Fruit fly (Drosophila melanogaster) whole organism, embryonic: ENCODE results near the gene CG5618.

Source experiments
- Antp ChIP-seq: fragments of 200-800 bp; sonication (Bioruptor generic); optimal IDR thresholded peaks from 3 replicates; lab custom pipeline; 2016; ENCODE audit warnings: missing biosample characterization, missing genetic modification characterization
- BtbVII ChIP-seq: fragments of 200-800 bp; sonication (Bioruptor generic); optimal IDR thresholded peaks from 3 replicates; lab custom pipeline; 2017; ENCODE audit warnings: missing biosample characterization, mild to moderate bottlenecking, missing genetic modification characterization
- CG10209 ChIP-seq: fragments of 200-800 bp; sonication (Bioruptor generic); optimal IDR thresholded peaks from 3 replicates; lab custom pipeline; 2017; ENCODE audit warnings: missing biosample characterization, mild to moderate bottlenecking, missing genetic modification characterization, missing genetic modification reagents
- CG10959 ChIP-seq: fragments of 200-800 bp; sonication (Bioruptor generic); IDR thresholded peaks from 2 replicates; pipeline ENCODE4 v1.3.6; 2022; ENCODE audit warnings: missing biosample characterization, missing genetic modification characterization
- CG11085 ChIP-seq: fragments of 200-800 bp; sonication (Bioruptor generic); IDR thresholded peaks from 2 replicates; pipeline ENCODE4 v1.3.6; 2022; ENCODE audit warnings: missing biosample characterization, missing genetic modification characterization
- CG14014 ChIP-seq: fragments of 200-800 bp; sonication (Bioruptor generic); IDR thresholded peaks from 2 replicates; pipeline ENCODE4 v1.3.6; 2022; ENCODE audit warnings: missing biosample characterization, missing genetic modification characterization
- CG14667 ChIP-seq: fragments of 200-800 bp; sonication (Bioruptor generic); IDR thresholded peaks from 2 replicates; pipeline ENCODE4 v1.3.6; 2022; ENCODE audit warnings: missing biosample characterization, missing genetic modification characterization
- CG2199 ChIP-seq: fragments of 200-800 bp; sonication (Bioruptor generic); IDR thresholded peaks from 3 replicates; pipeline ENCODE4 v1.3.6; 2022; ENCODE audit warnings: missing biosample characterization, missing genetic modification characterization
- CG2875 ChIP-seq: fragments of 200-800 bp; sonication (Bioruptor generic); optimal IDR thresholded peaks from 2 replicates; lab custom pipeline; 2017; ENCODE audit warnings: missing biosample characterization, mild to moderate bottlenecking, missing genetic modification characterization, missing genetic modification reagents
- CG3163 ChIP-seq: fragments of 200-800 bp; sonication (Bioruptor generic); optimal IDR thresholded peaks from 3 replicates; lab custom pipeline; 2016; ENCODE audit warnings: missing biosample characterization, missing genetic modification characterization
- CG34224 ChIP-seq: fragments of 200-800 bp; sonication (Bioruptor generic); IDR thresholded peaks from 3 replicates; pipeline ENCODE4 v1.3.6; 2022; ENCODE audit warnings: missing biosample characterization, missing genetic modification characterization; ENCODE audit not compliant: partially characterized antibody
- CG3726 ChIP-seq: fragments of 200-800 bp; sonication (Bioruptor generic); IDR thresholded peaks from 3 replicates; pipeline ENCODE4, ENCODE4 v1.3.6; 2022; ENCODE audit warnings: missing biosample characterization, missing genetic modification characterization
- CG4617 ChIP-seq: fragments of 200-800 bp; sonication (Bioruptor generic); optimal IDR thresholded peaks from 3 replicates; lab custom pipeline; 2016; ENCODE audit warnings: missing biosample characterization, missing genetic modification characterization, borderline replicate concordance
- CG4820 ChIP-seq: fragments of 200-800 bp; sonication (Bioruptor generic); optimal IDR thresholded peaks from 3 replicates; lab custom pipeline; 2016; ENCODE audit warnings: missing biosample characterization, missing genetic modification characterization
- CG6272 ChIP-seq: fragments of 200-800 bp; sonication (Bioruptor generic); IDR thresholded peaks from 2 replicates; pipeline ENCODE4 v1.3.6; 2022; ENCODE audit warnings: missing biosample characterization, missing genetic modification characterization
- CG7556 ChIP-seq: fragments of 200-800 bp; sonication (Bioruptor generic); optimal IDR thresholded peaks from 2 replicates; lab custom pipeline; 2017; ENCODE audit warnings: missing biosample characterization, mild to moderate bottlenecking, missing genetic modification characterization
- CG7745 ChIP-seq: fragments of 200-800 bp; sonication (Bioruptor generic); optimal IDR thresholded peaks from 2 replicates; lab custom pipeline; 2018; ENCODE audit warnings: missing biosample characterization, mild to moderate bottlenecking, missing genetic modification characterization, moderate library complexity
- CG7786 ChIP-seq: fragments of 200-800 bp; sonication (Bioruptor generic); optimal IDR thresholded peaks from 2 replicates; lab custom pipeline; 2016; ENCODE audit warnings: missing biosample characterization, missing genetic modification characterization
- CG9437 ChIP-seq: fragments of 200-800 bp; sonication (Bioruptor generic); optimal IDR thresholded peaks from 2 replicates; lab custom pipeline; 2018; ENCODE audit warnings: missing biosample characterization, mild to moderate bottlenecking, missing genetic modification characterization
- CkIIα-i1 ChIP-seq: fragments of 200-800 bp; sonication (Bioruptor generic); IDR thresholded peaks from 2 replicates; pipeline ENCODE4 v1.3.6; 2022; ENCODE audit warnings: missing biosample characterization, missing genetic modification characterization
- ERR ChIP-seq: fragments of 200-800 bp; sonication (Bioruptor generic); optimal IDR thresholded peaks from 2 replicates; lab custom pipeline; 2016; ENCODE audit warnings: missing biosample characterization, missing genetic modification characterization
- H2.0 ChIP-seq: fragments of 200-800 bp; sonication (Bioruptor generic); IDR thresholded peaks from 2 replicates; pipeline ENCODE4 v1.3.6; 2022; ENCODE audit warnings: missing biosample characterization, missing genetic modification characterization
- HmgD ChIP-seq: fragments of 200-800 bp; sonication (Bioruptor generic); optimal IDR thresholded peaks from 3 replicates; lab custom pipeline; 2016; ENCODE audit warnings: missing biosample characterization, missing genetic modification characterization
- Hmx ChIP-seq: fragments of 200-800 bp; sonication (Bioruptor generic); optimal IDR thresholded peaks from 2 replicates; lab custom pipeline; 2016; ENCODE audit warnings: missing biosample characterization, missing genetic modification characterization
- Lhr ChIP-seq: fragments of 200-800 bp; sonication (Bioruptor generic); optimal IDR thresholded peaks from 3 replicates; lab custom pipeline; 2017; ENCODE audit warnings: mild to moderate bottlenecking, missing biosample characterization, missing genetic modification reagents, missing genetic modification characterization
- MESR4 ChIP-seq: fragments of 200-800 bp; sonication (Bioruptor generic); optimal IDR thresholded peaks from 2 replicates; lab custom pipeline; 2018; ENCODE audit warnings: missing biosample characterization, mild to moderate bottlenecking, missing genetic modification characterization, moderate library complexity
- Mrtf ChIP-seq: fragments of 200-800 bp; sonication (Bioruptor generic); IDR thresholded peaks from 3 replicates; pipeline ENCODE4 v1.3.6; 2022; ENCODE audit warnings: missing biosample characterization, missing genetic modification characterization
- NK7.1 ChIP-seq: fragments of 200-800 bp; sonication (Bioruptor generic); optimal IDR thresholded peaks from 3 replicates; lab custom pipeline; 2016; ENCODE audit warnings: missing biosample characterization, missing genetic modification characterization
- Nf-YB ChIP-seq: fragments of 200-800 bp; sonication (Bioruptor generic); optimal IDR thresholded peaks from 3 replicates; lab custom pipeline; 2019; ENCODE audit warnings: missing biosample characterization, mild to moderate bottlenecking, missing genetic modification characterization, moderate library complexity
- Nf-YC ChIP-seq: fragments of 200-800 bp; optimal IDR thresholded peaks from 3 replicates; lab custom pipeline; 2019; ENCODE audit warnings: missing biosample characterization, mild to moderate bottlenecking, missing genetic modification characterization, moderate library complexity
- PHDP ChIP-seq: fragments of 200-800 bp; sonication (Bioruptor generic); optimal IDR thresholded peaks from 3 replicates; lab custom pipeline; 2018; ENCODE audit warnings: missing biosample characterization, mild to moderate bottlenecking, missing genetic modification characterization, moderate library complexity
- bcd ChIP-seq: fragments of 200-800 bp; sonication (Bioruptor generic); optimal IDR thresholded peaks from 2 replicates; lab custom pipeline; 2017; ENCODE audit warnings: missing biosample characterization, mild to moderate bottlenecking, missing genetic modification characterization
- cg ChIP-seq: fragments of 200-800 bp; sonication (Bioruptor generic); optimal IDR thresholded peaks from 3 replicates; lab custom pipeline; 2019; ENCODE audit warnings: missing biosample characterization, mild to moderate bottlenecking, missing genetic modification characterization, moderate library complexity
- chm ChIP-seq: fragments of 200-800 bp; sonication (Bioruptor generic); IDR thresholded peaks from 2 replicates; pipeline ENCODE4 v1.3.6; 2022; ENCODE audit warnings: missing biosample characterization, missing genetic modification characterization
- crol ChIP-seq: fragments of 200-800 bp; sonication (Bioruptor generic); IDR thresholded peaks from 2 replicates; pipeline ENCODE4 v1.3.6; 2022; ENCODE audit warnings: missing biosample characterization, missing genetic modification characterization
- dysf ChIP-seq: fragments of 200-800 bp; sonication (Bioruptor generic); IDR thresholded peaks from 3 replicates; pipeline ENCODE4 v1.3.6; 2022; ENCODE audit warnings: missing biosample characterization, missing genetic modification characterization
- ewg ChIP-seq: fragments of 200-800 bp; sonication (Bioruptor generic); optimal IDR thresholded peaks from 3 replicates; lab custom pipeline; 2017; ENCODE audit warnings: mild to moderate bottlenecking, missing biosample characterization, missing genetic modification reagents, missing genetic modification characterization
- fd64A ChIP-seq: fragments of 200-800 bp; sonication (Bioruptor generic); optimal IDR thresholded peaks from 3 replicates; lab custom pipeline; 2018; ENCODE audit warnings: missing biosample characterization, mild to moderate bottlenecking, missing genetic modification characterization
- fd96Cb ChIP-seq: fragments of 200-800 bp; sonication (Bioruptor generic); optimal IDR thresholded peaks from 2 replicates; lab custom pipeline; 2018; ENCODE audit warnings: missing biosample characterization, mild to moderate bottlenecking, missing genetic modification characterization, moderate library complexity
- mld ChIP-seq: fragments of 200-800 bp; sonication (Bioruptor generic); IDR thresholded peaks from 3 replicates; pipeline ENCODE4 v1.3.6; 2022; ENCODE audit warnings: missing biosample characterization, missing genetic modification characterization; ENCODE audit not compliant: partially characterized antibody
- nerfin-1 ChIP-seq: fragments of 200-800 bp; sonication (Bioruptor generic); optimal IDR thresholded peaks from 3 replicates; lab custom pipeline; 2019; ENCODE audit warnings: missing biosample characterization, mild to moderate bottlenecking, missing genetic modification characterization, moderate library complexity
- prd ChIP-seq, 3 experiments: fragments of >200 bp in 2 of 3; fragments of 200-800 bp in 1 of 3; sonication (Bioruptor generic) in 1 of 3; optimal IDR thresholded peaks in 2 of 3; IDR thresholded peaks in 1 of 3; 2 replicates in 2 of 3; 3 replicates in 1 of 3; pipeline versions ENCODE4 v1.3.6 to Lab custom; 2017 to 2022; ENCODE audit warnings: missing biosample characterization in 1 of 3, missing genetic modification characterization in 1 of 3
- pros ChIP-seq: fragments of 200-800 bp; sonication (Bioruptor generic); optimal IDR thresholded peaks from 3 replicates; lab custom pipeline; 2019; ENCODE audit warnings: missing biosample characterization, mild to moderate bottlenecking, missing genetic modification characterization, moderate library complexity
- psq ChIP-seq: fragments of 200-800 bp; sonication (Bioruptor generic); optimal IDR thresholded peaks from 2 replicates; lab custom pipeline; 2017; ENCODE audit warnings: missing biosample characterization, missing genetic modification characterization
- salm ChIP-seq: fragments of 200-800 bp; sonication (Bioruptor generic); optimal IDR thresholded peaks from 2 replicates; lab custom pipeline; 2018; ENCODE audit warnings: missing biosample characterization, mild to moderate bottlenecking, missing genetic modification characterization
- sima ChIP-seq: fragments of 200-800 bp; sonication (Bioruptor generic); optimal IDR thresholded peaks from 2 replicates; lab custom pipeline; 2016; ENCODE audit warnings: missing biosample characterization, missing genetic modification characterization
- slou ChIP-seq: fragments of 200-800 bp; sonication (Bioruptor generic); optimal IDR thresholded peaks from 3 replicates; lab custom pipeline; 2016; ENCODE audit warnings: missing biosample characterization, missing genetic modification characterization
- sna ChIP-seq: fragments of 200-800 bp; sonication (Bioruptor generic); IDR thresholded peaks from 2 replicates; pipeline ENCODE4 v1.3.6; 2022; ENCODE audit warnings: missing biosample characterization, missing genetic modification characterization; ENCODE audit not compliant: partially characterized antibody
- ttk ChIP-seq: fragments of 200-800 bp; sonication (Bioruptor generic); IDR thresholded peaks from 2 replicates; pipeline ENCODE4 v2.1.2; 2022; ENCODE audit warnings: missing biosample characterization, missing genetic modification characterization
- vfl ChIP-seq: fragments of 200-800 bp; sonication (Bioruptor generic); optimal IDR thresholded peaks from 2 replicates; lab custom pipeline; 2016; ENCODE audit warnings: missing biosample characterization, missing genetic modification characterization
- vvl ChIP-seq: fragments of 200-800 bp; sonication (Bioruptor generic); IDR thresholded peaks from 2 replicates; pipeline ENCODE4 v1.3.6; 2022; ENCODE audit warnings: missing biosample characterization, missing genetic modification characterization

The CG5618 gene

dm6 chr3L:20397770-20398169, 44.5 kb downstream of the CG5618 start (continued):
- TF ChIP-seq prd (optimal IDR thresholded peaks at IDR 0.05; lab: Kevin White, UChicago) = no peak
- TF ChIP-seq prd (GFP tag; IDR thresholded peaks at IDR 0.05; lab: Robert Waterston, UW) = no peak
- no peak for TF ChIP-seq Lhr (GFP tag; lab: Kevin White, UChicago)
- no peak for TF ChIP-seq MESR4 (GFP tag; lab: Kevin White, UChicago)
- TF ChIP-seq CG10209 (GFP tag; lab: Kevin White, UChicago) = no peak
- no peak for TF ChIP-seq Hmx (GFP tag; lab: Kevin White, UChicago)
- TF ChIP-seq pros (GFP tag; lab: Kevin White, UChicago) = peak; percentile 17
- no peak for TF ChIP-seq ttk (GFP tag; lab: Robert Waterston, UW)
- 0 out of 2 replicates have a peak, but pooled peaks have one; percentile 37 for TF ChIP-seq sna (GFP tag; lab: Robert Waterston, UW)
- no peak for TF ChIP-seq CG10959 (GFP tag; lab: Robert Waterston, UW)
- no peak for TF ChIP-seq ERR (GFP tag; lab: Kevin White, UChicago)
- TF ChIP-seq CG4617 (GFP tag; lab: Kevin White, UChicago) = no peak
- no peak for TF ChIP-seq CG6272
- TF ChIP-seq CG2875 (GFP tag; lab: Kevin White, UChicago) = no peak
- TF ChIP-seq CG14014 (GFP tag; lab: Robert Waterston, UW) = no peak
- no peak for TF ChIP-seq vvl (GFP tag; lab: Robert Waterston, UW)
- TF ChIP-seq dysf (GFP tag; lab: Robert Waterston, UW) = no peak
- TF ChIP-seq sima (GFP tag; lab: Kevin White, UChicago) = no peak
- no peak for TF ChIP-seq CkIIα-i1 (GFP tag; lab: Robert Waterston, UW)
- no peak for TF ChIP-seq CG7556
- no peak for TF ChIP-seq CG3726
- TF ChIP-seq CG3163 (GFP tag; lab: Kevin White, UChicago) = no peak
- no peak for TF ChIP-seq CG14667 (GFP tag; lab: Robert Waterston, UW)
- no peak for TF ChIP-seq fd96Cb (tag; lab: Kevin White, UChicago)
- peak; percentile 2 for TF ChIP-seq cg
- TF ChIP-seq BtbVII = no peak
- no peak for TF ChIP-seq HmgD (GFP tag; lab: Kevin White, UChicago)
- peak; percentile 90 for TF ChIP-seq crol
- no peak for TF ChIP-seq nerfin-1 (tag; lab: Kevin White, UChicago)
- no peak for TF ChIP-seq CG9437 (GFP tag; lab: Kevin White, UChicago)
- no peak for TF ChIP-seq CG7786 (GFP tag; lab: Kevin White, UChicago)
- no peak for TF ChIP-seq CG4820 (GFP tag; lab: Kevin White, UChicago)
- no peak for TF ChIP-seq Nf-YC (tag; lab: Kevin White, UChicago)
- TF ChIP-seq Antp (GFP tag; lab: Kevin White, UChicago) = no peak
- no peak for TF ChIP-seq fd64A (GFP tag; lab: Kevin White, UChicago)
- TF ChIP-seq CG34224 (GFP tag; lab: Robert Waterston, UW) = 0 out of 3 replicates have a peak, but pooled peaks have one; percentile 30
- no peak for TF ChIP-seq CG11085 (GFP tag; lab: Robert Waterston, UW)
- no peak for TF ChIP-seq H2.0
- TF ChIP-seq vfl (GFP tag; lab: Kevin White, UChicago) = no peak
- no peak for TF ChIP-seq ewg (GFP tag; lab: Kevin White, UChicago)
- TF ChIP-seq slou = no peak
- TF ChIP-seq psq (GFP tag; lab: Kevin White, UChicago) = no peak
- TF ChIP-seq PHDP (tag; lab: Kevin White, UChicago) = no peak
- TF ChIP-seq Mrtf = no peak
- no peak for TF ChIP-seq mld (GFP tag; lab: Robert Waterston, UW)
- TF ChIP-seq chm = peak; percentile 31; the same call in 1 of the 2 replicates
- TF ChIP-seq CG2199 (GFP tag; lab: Robert Waterston, UW) = no peak
- TF ChIP-seq NK7.1 (GFP tag; lab: Kevin White, UChicago) = no peak
- no peak for TF ChIP-seq Nf-YB (GFP tag; lab: Kevin White, UChicago)
- TF ChIP-seq bcd (GFP tag; lab: Kevin White, UChicago) = no peak
- no peak for TF ChIP-seq salm (tag; lab: Kevin White, UChicago)
- no peak for TF ChIP-seq CG7745 (tag; lab: Kevin White, UChicago)
